Worm (Caenorhabditis elegans): Measurements from ENCODE around the gene ilcr-1.

The ilcr-1 gene

DNA sequence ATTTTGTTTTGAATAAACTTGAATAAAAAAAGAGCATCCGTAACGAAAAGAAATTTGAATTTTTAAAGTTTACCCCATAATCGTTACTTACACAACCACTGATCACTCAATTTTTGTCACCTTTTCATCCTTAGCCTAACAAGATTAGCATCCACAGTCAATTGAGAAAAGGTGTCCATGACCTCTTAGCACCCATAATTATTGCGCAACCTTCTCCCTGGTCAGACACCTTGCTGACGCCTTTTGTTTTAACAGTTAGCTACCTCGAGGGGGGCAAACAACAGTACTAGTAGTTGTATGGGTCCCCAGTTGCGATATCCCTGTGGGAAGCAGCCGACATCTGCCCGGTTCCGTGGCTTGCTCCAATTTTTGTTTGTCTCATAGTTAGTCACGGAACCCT is 20.8 kb downstream of the ilcr-1 start:
- TF ChIP-seq lin-39 (tag; optimal IDR thresholded peaks at IDR 0.05) (no peak), C34F6.9 (tag; optimal IDR thresholded peaks at IDR 0.05) (no peak), aly-2 (tag; optimal IDR thresholded peaks at IDR 0.05) (no peak)

DNA sequence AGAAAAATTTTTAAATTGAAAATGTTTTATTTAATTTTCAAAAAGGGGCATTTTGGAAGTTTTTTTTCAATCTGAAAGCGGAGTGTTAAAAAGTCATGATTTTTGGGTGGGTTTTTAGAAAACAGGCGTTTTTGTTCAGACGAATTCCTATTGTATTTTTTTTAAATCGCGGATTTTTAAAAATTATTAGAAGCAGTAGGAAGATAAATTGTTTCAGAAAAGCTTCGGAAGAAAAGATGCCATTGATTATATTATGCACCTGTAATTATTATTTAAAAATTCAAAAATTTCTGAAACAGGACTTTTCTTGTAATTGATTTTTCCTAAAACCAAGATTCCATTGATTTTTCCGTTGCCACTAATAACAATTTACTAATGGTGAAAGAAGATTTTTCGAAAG is 29.6 kb downstream of the ilcr-1 start:
- TF ChIP-seq nhr-237 (tag; optimal IDR thresholded peaks at IDR 0.05): no peak
- no peak for TF ChIP-seq sma-3 (GFP tag; optimal IDR thresholded peaks at IDR 0.05)
- TF ChIP-seq lsy-2 (tag; optimal IDR thresholded peaks at IDR 0.05): no peak
- TF ChIP-seq F13H6.1 (tag; optimal IDR thresholded peaks at IDR 0.05): no peak

DNA sequence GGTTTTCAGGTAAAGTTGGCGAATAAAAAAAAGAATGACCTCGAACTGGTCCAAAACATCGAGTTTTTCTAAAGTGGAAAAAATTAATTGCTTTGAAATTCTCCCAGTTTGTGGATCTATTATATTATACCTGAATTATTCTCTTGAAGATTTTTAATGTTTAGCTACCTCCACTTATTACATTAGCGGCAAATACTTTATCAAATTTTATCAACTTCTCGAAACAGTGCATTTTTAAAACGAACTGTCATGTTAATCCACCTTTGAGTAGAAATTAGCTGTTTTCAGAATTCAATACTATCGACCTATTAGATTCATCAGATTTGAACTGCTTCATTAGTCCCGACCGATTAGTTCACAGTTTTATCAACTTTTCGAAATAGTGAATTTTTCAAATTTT is 41.8 kb downstream of the ilcr-1 start:
- TF ChIP-seq nhr-129 (tag; optimal IDR thresholded peaks at IDR 0.05) (no peak), mdl-1 (tag; optimal IDR thresholded peaks at IDR 0.05) (no peak), nhr-77 (tag; optimal IDR thresholded peaks at IDR 0.05) (no peak), alr-1 (tag; optimal IDR thresholded peaks at IDR 0.05) (no peak), ceh-16 (tag; optimal IDR thresholded peaks at IDR 0.05) (no peak), lin-13 (GFP tag; optimal IDR thresholded peaks at IDR 0.05) (no peak), ZK546.5 (tag; optimal IDR thresholded peaks at IDR 0.05) (no peak), sem-4 (tag; optimal IDR thresholded peaks at IDR 0.05) (no peak)

DNA sequence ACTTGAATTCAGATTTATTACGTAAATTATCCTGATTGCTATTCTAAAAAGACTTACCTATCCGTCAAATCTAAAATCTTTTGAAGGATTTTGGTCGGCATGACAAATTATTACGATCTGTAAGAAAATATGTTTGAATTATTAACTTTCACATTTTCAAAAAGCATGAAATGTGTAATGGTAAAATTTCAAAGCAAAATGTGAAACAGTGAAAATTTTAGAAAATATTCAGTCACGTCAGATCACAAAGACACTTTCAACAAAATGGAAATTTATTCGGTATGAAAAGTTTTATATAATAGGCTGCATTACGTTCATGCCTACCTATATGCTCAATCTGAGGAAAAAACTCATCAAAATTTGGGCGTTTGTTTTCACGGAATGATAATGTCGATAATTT is 45.4 kb downstream of the ilcr-1 start, which contains the start of gene fbxa-126:
fbxa-126 (minus strand) TSS at position 101 of the 400 bp plus-strand sequence.
- no peak for TF ChIP-seq crh-2 (tag; optimal IDR thresholded peaks at IDR 0.05)
- no peak for TF ChIP-seq unc-39 (tag; optimal IDR thresholded peaks at IDR 0.05)
- TF ChIP-seq unc-62 (GFP tag; optimal IDR thresholded peaks at IDR 0.05): no peak
- no peak for TF ChIP-seq lin-13 (GFP tag; optimal IDR thresholded peaks at IDR 0.05)
- no peak for TF ChIP-seq nhr-23 (tag; optimal IDR thresholded peaks at IDR 0.05)
- no peak for TF ChIP-seq nhr-77 (tag; optimal IDR thresholded peaks at IDR 0.05)
- TF ChIP-seq nhr-129 (tag; optimal IDR thresholded peaks at IDR 0.05): no peak
- no peak for TF ChIP-seq nhr-21 (tag; optimal IDR thresholded peaks at IDR 0.05)
- no peak for TF ChIP-seq elt-1 (tag; optimal IDR thresholded peaks at IDR 0.05)
- TF ChIP-seq sem-4 (tag; optimal IDR thresholded peaks at IDR 0.05): no peak
- TF ChIP-seq ama-1 (optimal IDR thresholded peaks at IDR 0.05): no peak
- TF ChIP-seq mbf-1 (tag; optimal IDR thresholded peaks at IDR 0.05): no peak
- no peak for TF ChIP-seq ceh-82 (tag; optimal IDR thresholded peaks at IDR 0.05)
- TF ChIP-seq nhr-6 (tag; optimal IDR thresholded peaks at IDR 0.05): no peak

DNA sequence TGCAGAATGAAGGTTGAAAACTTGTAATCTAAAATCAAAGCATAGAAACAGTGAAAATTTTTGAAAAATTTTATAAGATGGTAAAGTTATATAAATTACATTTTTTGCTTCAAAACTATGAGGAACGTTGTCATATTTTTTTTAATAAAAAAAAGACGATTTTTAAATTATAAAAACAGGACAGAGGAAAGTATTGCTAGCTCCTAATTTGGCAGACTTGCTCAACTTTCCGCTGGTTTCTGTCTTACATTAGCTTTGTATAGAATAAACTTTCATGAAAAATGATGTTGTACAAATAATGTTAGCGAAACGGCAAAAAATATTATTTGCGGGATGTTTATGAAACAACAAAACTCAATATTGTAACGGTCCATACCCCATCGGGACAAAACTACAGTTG is 50.0 kb downstream of the ilcr-1 start, which contains the start of gene fbxa-83:
fbxa-83 (minus strand) TSS at position 101 of the 400 bp plus-strand sequence.
- TF ChIP-seq nhr-77 (tag; optimal IDR thresholded peaks at IDR 0.05): no peak
- TF ChIP-seq Y55F3AM.14 (GFP tag; optimal IDR thresholded peaks at IDR 0.05): no peak
- no peak for TF ChIP-seq C34F6.9 (tag; optimal IDR thresholded peaks at IDR 0.05)
- no peak for TF ChIP-seq dmd-4 (tag; optimal IDR thresholded peaks at IDR 0.05)
- TF ChIP-seq nhr-11 (tag; optimal IDR thresholded peaks at IDR 0.05): no peak
- no peak for TF ChIP-seq lin-39 (tag; optimal IDR thresholded peaks at IDR 0.05)
- TF ChIP-seq ceh-16 (tag; optimal IDR thresholded peaks at IDR 0.05): no peak
- TF ChIP-seq ama-1 (optimal IDR thresholded peaks at IDR 0.05): no peak
- no peak for TF ChIP-seq fos-1 (tag; optimal IDR thresholded peaks at IDR 0.05)
- no peak for TF ChIP-seq ztf-1 (GFP tag; conservative IDR thresholded peaks at IDR 0.05)
- no peak for TF ChIP-seq nhr-23 (tag; optimal IDR thresholded peaks at IDR 0.05)
- TF ChIP-seq mbf-1 (tag; optimal IDR thresholded peaks at IDR 0.05): no peak
- TF ChIP-seq alr-1 (tag; optimal IDR thresholded peaks at IDR 0.05): no peak
- no peak for TF ChIP-seq mab-5 (tag; optimal IDR thresholded peaks at IDR 0.05)
- TF ChIP-seq aly-2 (tag; optimal IDR thresholded peaks at IDR 0.05): no peak
- no peak for TF ChIP-seq blmp-1 (tag; optimal IDR thresholded peaks at IDR 0.05; ENCODE audit: insufficient read depth)
- no peak for TF ChIP-seq sem-4 (tag; optimal IDR thresholded peaks at IDR 0.05)

DNA sequence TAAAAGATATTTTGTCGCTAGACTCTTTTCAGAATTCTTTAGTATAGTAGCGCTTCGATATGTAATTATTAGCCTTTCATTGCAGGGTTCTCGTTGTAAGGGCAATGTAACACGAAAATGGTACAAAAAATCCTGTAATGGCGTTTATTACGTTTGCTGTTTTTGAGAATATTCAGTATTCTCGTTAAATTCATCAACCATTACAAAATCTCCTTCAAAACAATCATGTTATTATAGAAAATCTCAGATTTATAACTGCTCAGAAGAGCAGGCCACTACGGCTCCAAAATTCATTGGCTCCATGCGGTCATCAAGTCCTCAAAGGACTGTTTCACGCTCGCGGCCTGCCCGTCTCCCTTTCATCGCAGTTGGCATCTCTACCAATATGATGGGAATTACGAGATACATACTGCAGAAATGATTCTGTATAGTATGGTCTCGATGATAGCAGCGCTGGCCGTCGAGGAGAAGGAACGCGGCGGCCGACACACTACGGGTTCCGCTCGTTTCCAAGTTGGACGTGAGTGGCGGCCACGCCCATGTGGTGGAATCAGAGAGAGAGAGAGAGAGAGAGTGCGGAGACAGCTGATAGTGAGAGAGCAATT is 50.5 kb downstream of the ilcr-1 start:
- TF ChIP-seq alr-1 (tag; optimal IDR thresholded peaks at IDR 0.05) (no peak), Y55F3AM.14 (GFP tag; optimal IDR thresholded peaks at IDR 0.05) (peak; percentile 48), mab-5 (tag; optimal IDR thresholded peaks at IDR 0.05) (no peak), sma-3 (GFP tag; optimal IDR thresholded peaks at IDR 0.05) (peak; percentile 94), nhr-77 (tag; optimal IDR thresholded peaks at IDR 0.05) (no peak), mdl-1 (tag; optimal IDR thresholded peaks at IDR 0.05) (peak; percentile 49 to 71), blmp-1 (tag; optimal IDR thresholded peaks at IDR 0.05; ENCODE audit: insufficient read depth) (no peak), lin-13 (GFP tag; optimal IDR thresholded peaks at IDR 0.05) (peak; percentile 71), ceh-82 (tag; optimal IDR thresholded peaks at IDR 0.05) (no peak), nhr-6 (tag; optimal IDR thresholded peaks at IDR 0.05) (no peak), lsy-2 (tag; optimal IDR thresholded peaks at IDR 0.05) (peak in 1 of 2 experiments; percentile 40), unc-62 (GFP tag; optimal IDR thresholded peaks at IDR 0.05) (no peak), mbf-1 (tag; optimal IDR thresholded peaks at IDR 0.05) (no peak), unc-39 (tag; optimal IDR thresholded peaks at IDR 0.05) (no peak), fos-1 (tag; optimal IDR thresholded peaks at IDR 0.05) (peak; percentile 73), egl-27 (tag; optimal IDR thresholded peaks at IDR 0.05) (peak; percentile 16), ztf-1 (GFP tag; conservative IDR thresholded peaks at IDR 0.05) (no peak), nhr-10 (tag; optimal IDR thresholded peaks at IDR 0.05) (peak; percentile 45), C34F6.9 (tag; optimal IDR thresholded peaks at IDR 0.05) (no peak), ZK546.5 (tag; optimal IDR thresholded peaks at IDR 0.05) (no peak), peb-1 (tag; optimal IDR thresholded peaks at IDR 0.05) (no peak), ztf-4 (tag; optimal IDR thresholded peaks at IDR 0.05) (no peak), dmd-4 (tag; optimal IDR thresholded peaks at IDR 0.05) (no peak), sem-4 (tag; optimal IDR thresholded peaks at IDR 0.05) (no peak), R02D3.7 (tag; optimal IDR thresholded peaks at IDR 0.05) (no peak), nhr-12 (tag; optimal IDR thresholded peaks at IDR 0.05) (no peak), crh-2 (tag; optimal IDR thresholded peaks at IDR 0.05) (peak; percentile 62), snpc-4 (tag; optimal IDR thresholded peaks at IDR 0.05) (peak; percentile 98)
